Worm (Caenorhabditis elegans) whole organism, young adult: ENCODE measurements around the gene srh-44.
A peak's percentile ranks its signal among the peaks of the same experiment; 100 is the strongest.

ENCODE experiments used
- B0019.2 ChIP-seq: fragments of 200-800 bp; sonication (Bioruptor generic); conservative IDR thresholded peaks from 2 replicates; pipeline ENCODE4 v1.3.6; 2022; ENCODE audit warnings: missing genetic modification reagents, missing genetic modification characterization, missing compliant biosample characterization
- C17E4.6 ChIP-seq: fragments of 200-800 bp; sonication (Bioruptor generic); IDR thresholded peaks from 2 replicates; pipeline ENCODE4 v1.3.6; 2022; ENCODE audit warnings: missing genetic modification reagents, missing genetic modification characterization, missing compliant biosample characterization
- F22D6.2 ChIP-seq: sonication (generic microtip); optimal IDR thresholded peaks from 2 replicates; lab custom pipeline; 2016; ENCODE audit warnings: mild to moderate bottlenecking, missing genetic modification characterization, missing compliant biosample characterization
- F49E8.2 ChIP-seq: sonication (generic microtip); optimal IDR thresholded peaks from 3 replicates; lab custom pipeline; 2017; ENCODE audit warnings: missing genetic modification characterization, mild to moderate bottlenecking, missing compliant biosample characterization, antibody characterized with exemption, moderate library complexity; ENCODE audit not compliant: insufficient read depth
- F55B11.4 ChIP-seq: sonication (generic microtip); optimal IDR thresholded peaks from 2 replicates; lab custom pipeline; 2016; ENCODE audit warnings: missing compliant biosample characterization, missing genetic modification characterization, borderline replicate concordance; ENCODE audit not compliant: insufficient read depth
- K12H6.12 ChIP-seq: fragments of 200-800 bp; sonication (Bioruptor generic); optimal IDR thresholded peaks from 2 replicates; lab custom pipeline; 2018; ENCODE audit warnings: mild to moderate bottlenecking, missing genetic modification characterization, missing compliant biosample characterization
- Y53F4B.3 ChIP-seq: fragments of 200-800 bp; sonication (Bioruptor generic); IDR thresholded peaks from 2 replicates; pipeline ENCODE4 v1.3.6; 2022; ENCODE audit warnings: missing genetic modification reagents, missing genetic modification characterization, missing compliant biosample characterization
- Y79H2A.3 ChIP-seq: fragments of 200-800 bp; sonication (Bioruptor generic); conservative IDR thresholded peaks from 2 replicates; pipeline ENCODE4 v1.3.6; 2022; ENCODE audit warnings: missing genetic modification reagents, missing genetic modification characterization, missing compliant biosample characterization
- atf-7 ChIP-seq: sonication (generic microtip); optimal IDR thresholded peaks from 2 replicates; lab custom pipeline; 2017; ENCODE audit warnings: mild to moderate bottlenecking, missing genetic modification characterization, missing compliant biosample characterization
- attf-3 ChIP-seq: fragments of 200-800 bp; sonication (Bioruptor generic); conservative IDR thresholded peaks from 2 replicates; pipeline ENCODE4 v1.3.6; 2022; ENCODE audit warnings: missing genetic modification reagents, missing genetic modification characterization, missing compliant biosample characterization
- cebp-2 ChIP-seq: fragments of 200-800 bp; sonication (Bioruptor generic); IDR thresholded peaks from 2 replicates; pipeline ENCODE4 v1.3.6; 2022; ENCODE audit warnings: missing genetic modification characterization, missing compliant biosample characterization
- ceh-27 ChIP-seq: fragments of 200-800 bp; sonication (Bioruptor generic); optimal IDR thresholded peaks from 2 replicates; lab custom pipeline; 2018; ENCODE audit warnings: mild to moderate bottlenecking, missing genetic modification characterization, moderate library complexity, missing compliant biosample characterization
- ceh-40 ChIP-seq: fragments of 200-800 bp; sonication (Bioruptor generic); IDR thresholded peaks from 2 replicates; pipeline ENCODE4 v1.3.6; 2022; ENCODE audit warnings: missing genetic modification characterization, missing compliant biosample characterization
- die-1 ChIP-seq: sonication (generic microtip); optimal IDR thresholded peaks from 2 replicates; lab custom pipeline; 2016; ENCODE audit warnings: missing genotype, mild to moderate bottlenecking, missing genetic modification characterization, missing compliant biosample characterization
- dpff-1 ChIP-seq: sonication (generic microtip); optimal IDR thresholded peaks from 2 replicates; lab custom pipeline; 2017; ENCODE audit warnings: mild to moderate bottlenecking, missing genetic modification characterization, missing compliant biosample characterization
- dpl-1 ChIP-seq: fragments of 150-350 bp; optimal IDR thresholded peaks from 2 replicates; lab custom pipeline; 2014; ENCODE audit warnings: missing biosample characterization, missing genetic modification reagents, missing genetic modification characterization
- egl-18 ChIP-seq: fragments of 200-800 bp; sonication (Bioruptor generic); IDR thresholded peaks from 2 replicates; pipeline ENCODE4 v1.3.6; 2022; ENCODE audit warnings: missing genetic modification reagents, missing genetic modification characterization, missing compliant biosample characterization
- ets-4 ChIP-seq: fragments of 200-800 bp; sonication (Bioruptor generic); optimal IDR thresholded peaks from 2 replicates; lab custom pipeline; 2018; ENCODE audit warnings: mild to moderate bottlenecking, missing genetic modification characterization, missing compliant biosample characterization
- hlh-12 ChIP-seq: sonication (generic microtip); optimal IDR thresholded peaks from 2 replicates; lab custom pipeline; 2016; ENCODE audit warnings: missing genetic modification characterization, missing compliant biosample characterization
- hmg-20 ChIP-seq: fragments of 200-800 bp; sonication (Bioruptor generic); IDR thresholded peaks from 2 replicates; pipeline ENCODE4 v1.3.6; 2022; ENCODE audit warnings: missing genetic modification reagents, missing genetic modification characterization, missing compliant biosample characterization
- hsf-1 ChIP-seq: fragments of 200-800 bp; sonication (Bioruptor generic); IDR thresholded peaks from 2 replicates; pipeline ENCODE4 v1.3.6; 2022; ENCODE audit warnings: missing genetic modification reagents, missing genetic modification characterization, missing compliant biosample characterization
- let-526 ChIP-seq: fragments of 200-800 bp; sonication (Bioruptor generic); IDR thresholded peaks from 2 replicates; pipeline ENCODE4 v1.3.6; 2022; ENCODE audit warnings: missing genetic modification reagents, missing genetic modification characterization, missing compliant biosample characterization
- lin-40 ChIP-seq: sonication (generic microtip); optimal IDR thresholded peaks from 2 replicates; lab custom pipeline; 2016; ENCODE audit warnings: missing genetic modification characterization, mild to moderate bottlenecking, missing compliant biosample characterization, missing genotype, missing genetic modification reagents
- lsy-27 ChIP-seq: sonication (generic microtip); optimal IDR thresholded peaks from 2 replicates; lab custom pipeline; 2017; ENCODE audit warnings: missing genetic modification characterization, mild to moderate bottlenecking, missing compliant biosample characterization, antibody characterized with exemption, missing genotype, borderline replicate concordance; ENCODE audit not compliant: insufficient read depth
- madf-10 ChIP-seq: sonication (generic microtip); optimal IDR thresholded peaks from 2 replicates; lab custom pipeline; 2016; ENCODE audit warnings: mild to moderate bottlenecking, missing genetic modification characterization, missing compliant biosample characterization
- mel-28 ChIP-seq: sonication (generic microtip); optimal IDR thresholded peaks from 2 replicates; lab custom pipeline; 2016; ENCODE audit warnings: borderline replicate concordance, mild to moderate bottlenecking, missing genetic modification characterization, missing compliant biosample characterization
- mes-4 ChIP-seq: sonication (generic microtip); optimal IDR thresholded peaks from 2 replicates; lab custom pipeline; 2016; ENCODE audit warnings: missing genotype, missing genetic modification characterization, missing compliant biosample characterization
- mxl-1 ChIP-seq: sonication (generic microtip); optimal IDR thresholded peaks from 2 replicates; lab custom pipeline; 2016; ENCODE audit warnings: missing genetic modification characterization, missing compliant biosample characterization
- nfya-1 ChIP-seq: sonication (generic microtip); optimal IDR thresholded peaks from 2 replicates; lab custom pipeline; 2017; ENCODE audit warnings: antibody characterized with exemption, missing compliant biosample characterization, missing genetic modification characterization, borderline replicate concordance; ENCODE audit not compliant: insufficient read depth
- nfya-2 ChIP-seq: fragments of 200-800 bp; sonication (Bioruptor generic); IDR thresholded peaks from 2 replicates; pipeline ENCODE4 v1.3.6; 2022; ENCODE audit warnings: missing genetic modification reagents, missing genetic modification characterization, missing compliant biosample characterization
- nhr-120 ChIP-seq: fragments of 200-800 bp; sonication (Bioruptor generic); IDR thresholded peaks from 2 replicates; pipeline ENCODE4 v1.3.6; 2022; ENCODE audit warnings: missing genetic modification characterization, missing compliant biosample characterization
- nhr-27 ChIP-seq: fragments of 200-800 bp; sonication (Bioruptor generic); optimal IDR thresholded peaks from 2 replicates; lab custom pipeline; 2018; ENCODE audit warnings: mild to moderate bottlenecking, missing genetic modification characterization, moderate library complexity, missing compliant biosample characterization
- nhr-80 ChIP-seq: sonication (generic microtip); optimal IDR thresholded peaks from 2 replicates; lab custom pipeline; 2016; ENCODE audit warnings: missing genetic modification characterization, missing compliant biosample characterization
- pha-4 ChIP-seq: fragments of 150-350 bp; sonication (generic microtip); optimal IDR thresholded peaks from 2 replicates; lab custom pipeline; 2014; ENCODE audit warnings: missing biosample characterization, missing genetic modification reagents, missing genetic modification characterization
- repo-1 ChIP-seq: sonication (generic microtip); optimal IDR thresholded peaks from 2 replicates; lab custom pipeline; 2017; ENCODE audit warnings: mild to moderate bottlenecking, missing genetic modification characterization, missing compliant biosample characterization
- rpc-1 ChIP-seq, 2 experiments: fragments of 150-350 bp in 1 of 2; sonication (generic microtip) in 1 of 2; optimal IDR thresholded peaks; 2 replicates each; lab custom pipeline; 2014 to 2018; ENCODE audit warnings: missing biosample characterization in 1 of 2, missing genetic modification characterization in 1 of 2, missing genetic modification reagents in 1 of 2, missing genotype in 1 of 2
- snpc-1.1 ChIP-seq: sonication (generic microtip); optimal IDR thresholded peaks from 2 replicates; lab custom pipeline; 2017; ENCODE audit warnings: missing genetic modification characterization, mild to moderate bottlenecking, missing compliant biosample characterization, antibody characterized with exemption, moderate library complexity, missing genotype, missing genetic modification reagents; ENCODE audit not compliant: insufficient read depth
- snpc-4 ChIP-seq, 5 experiments: fragments of 150-350 bp in 1 of 5; sonication (generic microtip) in 4 of 5; optimal IDR thresholded peaks; 2 replicates each; lab custom pipeline; 2014 to 2018; ENCODE audit warnings: missing genetic modification characterization in 5 of 5, missing biosample characterization in 3 of 5, antibody characterized with exemption in 2 of 5, mild to moderate bottlenecking in 2 of 5, missing compliant biosample characterization in 2 of 5, missing genotype in 2 of 5, moderate library complexity in 2 of 5, missing genetic modification reagents in 1 of 5
- sptf-2 ChIP-seq: fragments of 200-800 bp; sonication (Bioruptor generic); optimal IDR thresholded peaks from 2 replicates; lab custom pipeline; 2018; ENCODE audit warnings: mild to moderate bottlenecking, missing genetic modification characterization, missing compliant biosample characterization
- tbp1 ChIP-seq: fragments of 200-800 bp; sonication (Bioruptor generic); optimal IDR thresholded peaks from 2 replicates; lab custom pipeline; 2018; ENCODE audit warnings: mild to moderate bottlenecking, missing genetic modification characterization, missing compliant biosample characterization
- unc-130 ChIP-seq: sonication (generic microtip); optimal IDR thresholded peaks from 2 replicates; lab custom pipeline; 2016; ENCODE audit warnings: missing genetic modification reagents, missing genetic modification characterization, missing compliant biosample characterization
- xnd-1 ChIP-seq: sonication (generic microtip); optimal IDR thresholded peaks from 2 replicates; lab custom pipeline; 2016; ENCODE audit warnings: missing genotype, missing genetic modification reagents, missing genetic modification characterization, missing compliant biosample characterization
- zim-3 ChIP-seq: sonication (generic microtip); optimal IDR thresholded peaks from 2 replicates; lab custom pipeline; 2017; ENCODE audit warnings: mild to moderate bottlenecking, missing genetic modification characterization, moderate library complexity, missing compliant biosample characterization
- ztf-18 ChIP-seq: sonication (generic microtip); optimal IDR thresholded peaks from 2 replicates; lab custom pipeline; 2016; ENCODE audit warnings: missing genotype, mild to moderate bottlenecking, missing genetic modification characterization, missing compliant biosample characterization
- ztf-22 ChIP-seq: fragments of 200-800 bp; sonication (Bioruptor generic); optimal IDR thresholded peaks from 2 replicates; lab custom pipeline; 2018; ENCODE audit warnings: mild to moderate bottlenecking, missing genetic modification characterization, moderate library complexity, missing compliant biosample characterization
- ztf-25 ChIP-seq: fragments of 200-800 bp; sonication (Bioruptor generic); IDR thresholded peaks from 2 replicates; pipeline ENCODE4 v1.3.6; 2022; ENCODE audit warnings: missing genetic modification reagents, missing genetic modification characterization, missing compliant biosample characterization
- ztf-28 ChIP-seq: fragments of 200-800 bp; sonication (Bioruptor generic); IDR thresholded peaks from 2 replicates; pipeline ENCODE4 v1.3.6; 2022; ENCODE audit warnings: missing genetic modification reagents, missing genetic modification characterization, missing compliant biosample characterization

srh-44 gene

DNA sequence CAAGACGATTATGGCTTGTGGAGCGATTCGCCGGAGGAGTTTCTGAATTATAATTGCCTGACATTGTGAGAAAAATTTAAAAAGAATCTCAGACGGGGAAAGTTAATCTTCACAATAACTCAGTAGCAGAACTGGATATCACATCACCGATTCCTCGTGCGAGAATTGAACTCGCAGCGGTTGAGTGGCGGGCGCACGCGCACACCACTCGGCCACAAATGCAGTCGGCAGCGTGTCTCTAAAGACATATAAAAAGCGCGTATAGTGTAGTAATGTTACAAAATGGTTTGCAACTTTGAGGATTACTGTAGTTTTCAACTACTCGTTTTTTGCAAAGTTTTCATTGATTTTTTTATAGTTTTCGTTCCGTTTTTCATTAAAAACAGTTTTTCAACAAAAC lies 30.3 kb upstream of the srh-44 start (continued):
- TF ChIP-seq mel-28 (tag; lab: Kevin White, UChicago) (peak; percentile 70), ztf-28 (GFP tag; lab: Robert Waterston, UW) (peak; percentile 75; the same call in 1 of the 2 replicates), zim-3 (tag; lab: Kevin White, UChicago) (peak; percentile 94), let-526 (0 out of 2 replicates have a peak, but pooled peaks have one; percentile 79), Y53F4B.3 (GFP tag; lab: Robert Waterston, UW) (peak; percentile 83), ceh-40 (GFP tag; lab: Robert Waterston, UW) (peak; percentile 71; the same call in 1 of the 2 replicates), pha-4 (no peak), dpl-1 (peak; percentile 17), tbp1 (GFP tag; lab: Kevin White, UChicago) (peak; percentile 100), hsf-1 (GFP tag; lab: Robert Waterston, UW) (peak; percentile 64; the same call in 1 of the 2 replicates), unc-130 (GFP tag; lab: Kevin White, UChicago) (peak; percentile 62), rpc-1 (optimal IDR thresholded peaks at IDR 0.05; lab: Kevin White, UChicago) (peak; percentile 84), rpc-1 (tag; optimal IDR thresholded peaks at IDR 0.05; lab: Kevin White, UChicago) (peak; percentile 99), nhr-27 (tag; lab: Kevin White, UChicago) (peak; percentile 97), sptf-2 (GFP tag; lab: Kevin White, UChicago) (peak; percentile 98), ztf-22 (peak; percentile 57), lsy-27 (peak; percentile 72), hmg-20 (GFP tag; lab: Robert Waterston, UW) (peak; percentile 88), F22D6.2 (tag; lab: Kevin White, UChicago) (peak; percentile 63), nhr-80 (tag; lab: Kevin White, UChicago) (peak; percentile 57), nfya-2 (GFP tag; lab: Robert Waterston, UW) (0 out of 2 replicates have a peak, but pooled peaks have one; percentile 46), B0019.2 (GFP tag; lab: Robert Waterston, UW) (peak; percentile 72), Y79H2A.3 (GFP tag; lab: Robert Waterston, UW) (peak; percentile 61; the same call in 1 of the 2 replicates), lin-40 (tag; lab: Kevin White, UChicago) (peak; percentile 66), K12H6.12 (peak; percentile 77), nfya-1 (tag; lab: Kevin White, UChicago) (no peak), xnd-1 (tag; lab: Kevin White, UChicago) (peak; percentile 15), die-1 (tag; lab: Kevin White, UChicago) (peak; percentile 98), nhr-120 (GFP tag; lab: Robert Waterston, UW) (peak; percentile 97), attf-3 (peak; percentile 71), hlh-12 (tag; lab: Kevin White, UChicago) (peak; percentile 85), dpff-1 (peak; percentile 52), madf-10 (tag; lab: Kevin White, UChicago) (peak; percentile 87), ceh-27 (GFP tag; lab: Kevin White, UChicago) (peak; percentile 94), repo-1 (tag; lab: Kevin White, UChicago) (peak; percentile 87), snpc-1.1 (tag; lab: Kevin White, UChicago) (peak; percentile 82), F55B11.4 (no peak), ztf-18 (peak; percentile 89), mxl-1 (tag; lab: Kevin White, UChicago) (peak; percentile 98), F49E8.2 (peak; percentile 24), ztf-25 (GFP tag; lab: Robert Waterston, UW) (peak; percentile 97), mes-4 (tag; lab: Kevin White, UChicago) (peak; percentile 90), cebp-2 (GFP tag; lab: Robert Waterston, UW) (peak; percentile 97), snpc-4 (GFP tag; optimal IDR thresholded peaks at IDR 0.05; lab: Kevin White, UChicago) (peak; percentile 83), snpc-4 (tag; optimal IDR thresholded peaks at IDR 0.05; lab: Kevin White, UChicago) (peak; percentile 62 to 82 (median 77)), C17E4.6 (peak; percentile 69), atf-7 (tag; lab: Kevin White, UChicago) (peak; percentile 86), egl-18 (GFP tag; lab: Robert Waterston, UW) (peak; percentile 85), ets-4 (GFP tag; lab: Kevin White, UChicago) (peak; percentile 94)
